Fruit fly (Drosophila melanogaster) whole organism: ENCODE data around the gene CG31406.

ENCODE experiments used
- Dll ChIP-seq: fragments of >200 bp; optimal IDR thresholded peaks from 2 replicates; lab custom pipeline; 2017
- EcR ChIP-seq, 2 experiments: fragments of >200 bp; optimal IDR thresholded peaks; 2 replicates each; lab custom pipeline; 2017; ENCODE audit warnings: missing biosample characterization in 2 of 2, missing genetic modification characterization in 2 of 2, missing genetic modification reagents in 2 of 2

- TF ChIP-seq Dll (lab: Kevin White, UChicago) (no peak), EcR (GFP tag; optimal IDR thresholded peaks at IDR 0.05; lab: Kevin White, UChicago) (no peak)
Measured at dm6 chr3R:10349987-10350386, 1.4 kb downstream of the CG31406 start, which contains the start of gene jumu.
